Fruit fly (Drosophila melanogaster) whole organism, embryonic: ENCODE measurements around the gene CG1440.

Experiments
- Ada2b ChIP-seq: fragments of 200-800 bp; sonication (Bioruptor generic); IDR thresholded peaks from 2 replicates; pipeline ENCODE4 v1.3.6; 2022; ENCODE audit warnings: missing biosample characterization, missing genetic modification characterization
- Atf3 ChIP-seq: fragments of 200-800 bp; sonication (Bioruptor generic); optimal IDR thresholded peaks from 3 replicates; lab custom pipeline; 2016; ENCODE audit warnings: missing biosample characterization, missing genetic modification characterization
- Bdp1 ChIP-seq: fragments of 200-800 bp; sonication (Bioruptor generic); optimal IDR thresholded peaks from 3 replicates; lab custom pipeline; 2016; ENCODE audit warnings: missing biosample characterization, missing genetic modification characterization
- CG12071 ChIP-seq: fragments of 200-800 bp; sonication (Bioruptor generic); optimal IDR thresholded peaks from 3 replicates; lab custom pipeline; 2018; ENCODE audit warnings: missing biosample characterization, mild to moderate bottlenecking, missing genetic modification characterization
- CG12391 ChIP-seq: fragments of 200-800 bp; sonication (Bioruptor generic); optimal IDR thresholded peaks from 3 replicates; lab custom pipeline; 2018; ENCODE audit warnings: missing biosample characterization, mild to moderate bottlenecking, missing genetic modification characterization, moderate library complexity
- CG13775 ChIP-seq: fragments of 200-800 bp; sonication (Bioruptor generic); optimal IDR thresholded peaks from 3 replicates; lab custom pipeline; 2017; ENCODE audit warnings: missing biosample characterization, mild to moderate bottlenecking, missing genetic modification characterization
- CG1832 ChIP-seq: fragments of 200-800 bp; sonication (Bioruptor generic); optimal IDR thresholded peaks from 2 replicates; lab custom pipeline; 2017; ENCODE audit warnings: missing biosample characterization, mild to moderate bottlenecking, missing genetic modification characterization, inconsistent platforms
- CG3065 ChIP-seq: fragments of 200-800 bp; sonication (Bioruptor generic); optimal IDR thresholded peaks from 2 replicates; lab custom pipeline; 2016; ENCODE audit warnings: missing biosample characterization, missing genetic modification characterization
- CG32532 ChIP-seq: fragments of 200-800 bp; sonication (Bioruptor generic); IDR thresholded peaks from 2 replicates; pipeline ENCODE4 v1.3.6; 2022; ENCODE audit warnings: missing biosample characterization, missing genetic modification characterization
- CG32767 ChIP-seq: fragments of 200-800 bp; sonication (Bioruptor generic); IDR thresholded peaks from 2 replicates; pipeline ENCODE4 v1.3.6; 2022; ENCODE audit warnings: missing biosample characterization, missing genetic modification characterization
- CG32772 ChIP-seq: fragments of 200-800 bp; sonication (Bioruptor generic); IDR thresholded peaks from 2 replicates; pipeline ENCODE4 v1.3.6; 2022; ENCODE audit warnings: missing biosample characterization, missing genetic modification characterization
- CG33557 ChIP-seq: fragments of 200-800 bp; sonication (Bioruptor generic); optimal IDR thresholded peaks from 2 replicates; lab custom pipeline; 2019; ENCODE audit warnings: missing biosample characterization, mild to moderate bottlenecking, missing genetic modification characterization, moderate library complexity
- CG4328 ChIP-seq: fragments of 200-800 bp; sonication (Bioruptor generic); optimal IDR thresholded peaks from 3 replicates; lab custom pipeline; 2017; ENCODE audit warnings: missing biosample characterization, missing genetic modification reagents, missing genetic modification characterization
- CG6791 ChIP-seq: fragments of 200-800 bp; sonication (Bioruptor generic); IDR thresholded peaks from 3 replicates; pipeline ENCODE4 v1.3.6; 2022; ENCODE audit warnings: missing biosample characterization, missing genetic modification characterization; ENCODE audit not compliant: partially characterized antibody
- CG7928 ChIP-seq: fragments of 200-800 bp; sonication (Bioruptor generic); optimal IDR thresholded peaks from 2 replicates; lab custom pipeline; 2017; ENCODE audit warnings: missing biosample characterization, mild to moderate bottlenecking, missing genetic modification characterization
- CG8765 ChIP-seq: fragments of 200-800 bp; sonication (Bioruptor generic); IDR thresholded peaks from 2 replicates; pipeline ENCODE4 v1.3.6; 2022; ENCODE audit warnings: missing biosample characterization, missing genetic modification characterization
- CG9876 ChIP-seq: fragments of 200-800 bp; sonication (Bioruptor generic); optimal IDR thresholded peaks from 2 replicates; lab custom pipeline; 2016; ENCODE audit warnings: missing biosample characterization, missing genetic modification characterization
- D19B ChIP-seq: fragments of 200-800 bp; sonication (Bioruptor generic); optimal IDR thresholded peaks from 2 replicates; lab custom pipeline; 2017; ENCODE audit warnings: missing biosample characterization, mild to moderate bottlenecking, missing genetic modification characterization
- Ets97D ChIP-seq: fragments of 200-800 bp; sonication (Bioruptor generic); optimal IDR thresholded peaks from 3 replicates; lab custom pipeline; 2016; ENCODE audit warnings: missing biosample characterization, missing genetic modification characterization
- Fer3 ChIP-seq: fragments of 200-800 bp; sonication (Bioruptor generic); optimal IDR thresholded peaks from 2 replicates; lab custom pipeline; 2018; ENCODE audit warnings: missing biosample characterization, mild to moderate bottlenecking, missing genetic modification characterization, moderate library complexity
- HHEX ChIP-seq: fragments of 200-800 bp; sonication (Bioruptor generic); optimal IDR thresholded peaks from 3 replicates; lab custom pipeline; 2017; ENCODE audit warnings: missing biosample characterization, mild to moderate bottlenecking, missing genetic modification characterization, missing genetic modification reagents
- Hr3 ChIP-seq: fragments of 200-800 bp; sonication (Bioruptor generic); optimal IDR thresholded peaks from 3 replicates; lab custom pipeline; 2016; ENCODE audit warnings: missing biosample characterization, missing genetic modification characterization
- Hr51 ChIP-seq, 2 experiments: fragments of 200-800 bp; sonication (Bioruptor generic); optimal IDR thresholded peaks; 2 replicates in 1 of 2; 3 replicates in 1 of 2; lab custom pipeline; 2016 to 2018; ENCODE audit warnings: missing biosample characterization in 2 of 2, missing genetic modification characterization in 2 of 2, mild to moderate bottlenecking in 1 of 2, moderate library complexity in 1 of 2
- NK7.1 ChIP-seq: fragments of 200-800 bp; sonication (Bioruptor generic); optimal IDR thresholded peaks from 3 replicates; lab custom pipeline; 2016; ENCODE audit warnings: missing biosample characterization, missing genetic modification characterization
- Opbp ChIP-seq: fragments of 200-800 bp; sonication (Bioruptor generic); IDR thresholded peaks from 3 replicates; pipeline ENCODE4 v1.3.6; 2022; ENCODE audit warnings: missing biosample characterization, missing genetic modification characterization; ENCODE audit not compliant: partially characterized antibody
- Ptx1 ChIP-seq: fragments of 200-800 bp; sonication (Bioruptor generic); IDR thresholded peaks from 2 replicates; pipeline ENCODE4 v1.3.6; 2022; ENCODE audit warnings: missing biosample characterization, missing genetic modification characterization
- Rx ChIP-seq: fragments of 200-800 bp; sonication (Bioruptor generic); IDR thresholded peaks from 2 replicates; pipeline ENCODE4 v1.3.6; 2022; ENCODE audit warnings: missing biosample characterization, missing genetic modification characterization
- Side ChIP-seq: fragments of 200-800 bp; sonication (Bioruptor generic); optimal IDR thresholded peaks from 2 replicates; lab custom pipeline; 2016; ENCODE audit warnings: missing biosample characterization, missing genetic modification characterization
- az2 ChIP-seq: fragments of 200-800 bp; sonication (Bioruptor generic); optimal IDR thresholded peaks from 3 replicates; lab custom pipeline; 2016; ENCODE audit warnings: missing biosample characterization, missing genetic modification characterization
- bigmax ChIP-seq: fragments of 200-800 bp; sonication (Bioruptor generic); optimal IDR thresholded peaks from 2 replicates; lab custom pipeline; 2018; ENCODE audit warnings: missing biosample characterization, mild to moderate bottlenecking, missing genetic modification characterization
- bsh ChIP-seq, 2 experiments: fragments of 200-800 bp; sonication (Bioruptor generic); optimal IDR thresholded peaks; 2 replicates each; lab custom pipeline; 2017 to 2018; ENCODE audit warnings: mild to moderate bottlenecking in 2 of 2, missing biosample characterization in 2 of 2, missing genetic modification characterization in 2 of 2, moderate library complexity in 1 of 2
- btn ChIP-seq: fragments of 200-800 bp; sonication (Bioruptor generic); optimal IDR thresholded peaks from 2 replicates; lab custom pipeline; 2016; ENCODE audit warnings: missing biosample characterization, missing genetic modification characterization
- cad ChIP-seq: fragments of >200 bp; optimal IDR thresholded peaks from 2 replicates; lab custom pipeline; 2017; ENCODE audit warnings: missing biosample characterization, missing genetic modification characterization
- chif ChIP-seq, 2 experiments: fragments of 200-800 bp; sonication (Bioruptor generic); optimal IDR thresholded peaks; 3 replicates each; lab custom pipeline; 2016; ENCODE audit warnings: missing biosample characterization in 2 of 2, missing genetic modification characterization in 2 of 2
- croc ChIP-seq: fragments of 200-800 bp; sonication (Bioruptor generic); conservative IDR thresholded peaks from 3 replicates; pipeline ENCODE4 v1.3.6; 2022; ENCODE audit warnings: missing biosample characterization, missing genetic modification characterization
- dysf ChIP-seq: fragments of 200-800 bp; sonication (Bioruptor generic); IDR thresholded peaks from 3 replicates; pipeline ENCODE4 v1.3.6; 2022; ENCODE audit warnings: missing biosample characterization, missing genetic modification characterization
- esg ChIP-seq: fragments of 200-800 bp; sonication (Bioruptor generic); conservative IDR thresholded peaks from 2 replicates; pipeline ENCODE4 v1.3.6; 2022; ENCODE audit warnings: missing biosample characterization, missing genetic modification characterization
- ewg ChIP-seq: fragments of 200-800 bp; sonication (Bioruptor generic); optimal IDR thresholded peaks from 3 replicates; lab custom pipeline; 2017; ENCODE audit warnings: mild to moderate bottlenecking, missing biosample characterization, missing genetic modification reagents, missing genetic modification characterization
- ftz-f1 ChIP-seq: fragments of 200-800 bp; sonication (Bioruptor generic); optimal IDR thresholded peaks from 2 replicates; lab custom pipeline; 2016; ENCODE audit warnings: missing biosample characterization, missing genetic modification characterization
- gfzf ChIP-seq: fragments of 200-800 bp; sonication (Bioruptor generic); optimal IDR thresholded peaks from 2 replicates; lab custom pipeline; 2016; ENCODE audit warnings: missing biosample characterization, mild to moderate bottlenecking, missing genetic modification characterization, moderate library complexity
- gsb-n ChIP-seq: fragments of 200-800 bp; sonication (Bioruptor generic); optimal IDR thresholded peaks from 3 replicates; lab custom pipeline; 2018; ENCODE audit warnings: missing biosample characterization, mild to moderate bottlenecking, missing genetic modification characterization
- hkb ChIP-seq, 2 experiments: fragments of 200-800 bp in 1 of 2; fragments of >200 bp in 1 of 2; sonication (Bioruptor generic) in 1 of 2; IDR thresholded peaks in 1 of 2; optimal IDR thresholded peaks in 1 of 2; 2 replicates each; pipeline versions ENCODE4 v1.3.6 to Lab custom; 2017 to 2022; ENCODE audit warnings: missing biosample characterization in 1 of 2, missing genetic modification characterization in 1 of 2
- maf-S ChIP-seq: fragments of 200-800 bp; sonication (Bioruptor generic); optimal IDR thresholded peaks from 2 replicates; lab custom pipeline; 2016; ENCODE audit warnings: missing biosample characterization, missing genetic modification characterization
- pb ChIP-seq: fragments of 200-800 bp; sonication (Bioruptor generic); optimal IDR thresholded peaks from 3 replicates; lab custom pipeline; 2016; ENCODE audit warnings: missing biosample characterization, missing genetic modification characterization
- rib ChIP-seq: fragments of 200-800 bp; sonication (Bioruptor generic); IDR thresholded peaks from 2 replicates; pipeline ENCODE4 v1.3.6; 2022; ENCODE audit warnings: missing biosample characterization, missing genetic modification characterization
- sd ChIP-seq: fragments of 200-800 bp; sonication (Bioruptor generic); optimal IDR thresholded peaks from 3 replicates; lab custom pipeline; 2018; ENCODE audit warnings: missing biosample characterization, mild to moderate bottlenecking, missing genetic modification characterization, moderate library complexity
- so ChIP-seq: fragments of 200-800 bp; sonication (Bioruptor generic); IDR thresholded peaks from 3 replicates; pipeline ENCODE4 v1.3.6; 2022; ENCODE audit warnings: missing biosample characterization, missing genetic modification characterization
- tin ChIP-seq: fragments of 200-800 bp; sonication (Bioruptor generic); optimal IDR thresholded peaks from 3 replicates; lab custom pipeline; 2016; ENCODE audit warnings: missing biosample characterization, missing genetic modification characterization
- vvl ChIP-seq: fragments of 200-800 bp; sonication (Bioruptor generic); IDR thresholded peaks from 2 replicates; pipeline ENCODE4 v1.3.6; 2022; ENCODE audit warnings: missing biosample characterization, missing genetic modification characterization
- yki ChIP-seq: fragments of >200 bp; optimal IDR thresholded peaks from 3 replicates; lab custom pipeline; 2018
- zen2 ChIP-seq: fragments of 200-800 bp; sonication (Bioruptor generic); IDR thresholded peaks from 3 replicates; pipeline ENCODE4 v1.3.6; 2022; ENCODE audit warnings: missing biosample characterization, missing genetic modification characterization; ENCODE audit not compliant: partially characterized antibody

The CG1440 gene

dm6 chrX:8407124-8407775 is 29.6 kb upstream of the CG1440 start, which contains the start of gene PIG-T (continued):
- TF ChIP-seq CG4328 (GFP tag; lab: Kevin White, UChicago) (no peak), gfzf (GFP tag; lab: Kevin White, UChicago) (no peak), Fer3 (tag; lab: Kevin White, UChicago) (no peak), CG9876 (GFP tag; lab: Kevin White, UChicago) (no peak), CG32772 (GFP tag; lab: Robert Waterston, UW) (no peak), ewg (GFP tag; lab: Kevin White, UChicago) (no peak), ftz-f1 (GFP tag; lab: Kevin White, UChicago) (no peak), Ptx1 (GFP tag; lab: Robert Waterston, UW) (no peak), CG13775 (no peak), Ets97D (peak; percentile 30), CG1832 (no peak), CG32767 (GFP tag; lab: Robert Waterston, UW) (no peak), CG12391 (tag; lab: Kevin White, UChicago) (peak; percentile 18), CG12071 (no peak), D19B (no peak), esg (GFP tag; lab: Robert Waterston, UW) (no peak), CG8765 (GFP tag; lab: Robert Waterston, UW) (no peak), vvl (GFP tag; lab: Robert Waterston, UW) (no peak), Side (GFP tag; lab: Kevin White, UChicago) (no peak), so (GFP tag; lab: Robert Waterston, UW) (no peak), dysf (no peak), CG7928 (GFP tag; lab: Kevin White, UChicago) (peak; percentile 87), cad (GFP tag; lab: Kevin White, UChicago) (no peak), zen2 (GFP tag; lab: Robert Waterston, UW) (no peak), pb (GFP tag; lab: Kevin White, UChicago) (no peak), HHEX (GFP tag; lab: Kevin White, UChicago) (no peak), bsh (GFP tag; optimal IDR thresholded peaks at IDR 0.05; lab: Kevin White, UChicago) (no peak), Bdp1 (no peak), Hr3 (GFP tag; lab: Kevin White, UChicago) (no peak), rib (GFP tag; lab: Robert Waterston, UW) (no peak), CG6791 (GFP tag; lab: Robert Waterston, UW) (no peak), Atf3 (no peak), CG33557 (GFP tag; lab: Kevin White, UChicago) (no peak), hkb (optimal IDR thresholded peaks at IDR 0.05; lab: Kevin White, UChicago) (no peak), hkb (GFP tag; IDR thresholded peaks at IDR 0.05; lab: Robert Waterston, UW) (no peak), CG32532 (GFP tag; lab: Robert Waterston, UW) (no peak), gsb-n (peak; percentile 86), NK7.1 (no peak), yki (lab: Kevin White, UChicago) (no peak), Hr51 (GFP tag; optimal IDR thresholded peaks at IDR 0.05; lab: Kevin White, UChicago) (no peak), tin (GFP tag; lab: Kevin White, UChicago) (no peak), bigmax (no peak), Opbp (peak; percentile 50; the same call in 1 of the 3 replicates), croc (GFP tag; lab: Robert Waterston, UW) (no peak), chif (GFP tag; optimal IDR thresholded peaks at IDR 0.05; lab: Kevin White, UChicago) (no peak), az2 (GFP tag; lab: Kevin White, UChicago) (no peak), Rx (GFP tag; lab: Robert Waterston, UW) (no peak), CG3065 (GFP tag; lab: Kevin White, UChicago) (no peak), maf-S (GFP tag; lab: Kevin White, UChicago) (no peak), sd (tag; lab: Kevin White, UChicago) (no peak), Ada2b (GFP tag; lab: Robert Waterston, UW) (no peak), btn (GFP tag; lab: Kevin White, UChicago) (no peak)
